Worm (Caenorhabditis elegans) whole organism, L4 larva: ENCODE measurements around the gene F58B3.4.

Experiments
- D1046.2 ChIP-seq: fragments of 200-800 bp; sonication (Bioruptor generic); IDR thresholded peaks from 2 replicates; pipeline ENCODE4 v1.3.6; 2022; ENCODE audit warnings: missing genetic modification characterization, missing compliant biosample characterization
- F26F4.8 ChIP-seq: fragments of 200-800 bp; sonication (Bioruptor generic); conservative IDR thresholded peaks from 2 replicates; pipeline ENCODE4 v1.3.6; 2022; ENCODE audit warnings: missing genetic modification characterization, missing compliant biosample characterization
- F44E2.7 ChIP-seq: fragments of 200-800 bp; sonication (Bioruptor generic); IDR thresholded peaks from 2 replicates; pipeline ENCODE4 v2.1.2; 2022; ENCODE audit warnings: missing genetic modification characterization, missing compliant biosample characterization
- R02D3.7 ChIP-seq: fragments of 150-350 bp; sonication (generic microtip); optimal IDR thresholded peaks from 3 replicates; lab custom pipeline; 2014; ENCODE audit warnings: missing biosample characterization, missing genetic modification characterization
- T20F7.1 ChIP-seq: fragments of 200-800 bp; sonication (Bioruptor generic); optimal IDR thresholded peaks from 2 replicates; lab custom pipeline; 2018; ENCODE audit warnings: mild to moderate bottlenecking, missing genetic modification characterization, missing compliant biosample characterization
- T26A8.4 ChIP-seq: fragments of 200-800 bp; sonication (Bioruptor generic); IDR thresholded peaks from 2 replicates; pipeline ENCODE4 v1.3.6; 2022; ENCODE audit warnings: missing genetic modification characterization, missing compliant biosample characterization
- Y105C5A.15 ChIP-seq: fragments of 200-800 bp; sonication (Bioruptor generic); IDR thresholded peaks from 2 replicates; pipeline ENCODE4 v1.3.6; 2022; ENCODE audit warnings: missing genetic modification characterization, missing compliant biosample characterization
- Y5F2A.4 ChIP-seq: fragments of 200-800 bp; sonication (Bioruptor generic); optimal IDR thresholded peaks from 2 replicates; lab custom pipeline; 2018; ENCODE audit warnings: mild to moderate bottlenecking, missing genetic modification characterization, missing compliant biosample characterization
- Y75B8A.6 ChIP-seq: fragments of 200-800 bp; sonication (Bioruptor generic); IDR thresholded peaks from 2 replicates; pipeline ENCODE4 v1.3.6; 2022; ENCODE audit warnings: missing genetic modification reagents, missing genetic modification characterization, missing compliant biosample characterization
- ZK337.2 ChIP-seq: fragments of 200-800 bp; sonication (Bioruptor generic); IDR thresholded peaks from 2 replicates; pipeline ENCODE4 v1.3.6; 2022; ENCODE audit warnings: missing genetic modification reagents, missing genetic modification characterization, missing compliant biosample characterization
- aly-2 ChIP-seq: sonication (generic microtip); optimal IDR thresholded peaks from 2 replicates; lab custom pipeline; 2018; ENCODE audit warnings: missing biosample characterization, missing genetic modification characterization
- ceh-28 ChIP-seq: fragments of 150-350 bp; optimal IDR thresholded peaks from 2 replicates; lab custom pipeline; 2014; ENCODE audit warnings: missing biosample characterization, missing genetic modification reagents, missing genetic modification characterization
- ceh-32 ChIP-seq: sonication (generic microtip); optimal IDR thresholded peaks from 2 replicates; lab custom pipeline; 2016; ENCODE audit warnings: mild to moderate bottlenecking, missing genetic modification characterization, missing compliant biosample characterization; ENCODE audit not compliant: poor library complexity
- ceh-62 ChIP-seq: sonication (generic microtip); optimal IDR thresholded peaks from 2 replicates; lab custom pipeline; 2017; ENCODE audit warnings: missing biosample characterization, missing genetic modification characterization
- ces-1 ChIP-seq: fragments of 150-350 bp; sonication (generic microtip); optimal IDR thresholded peaks from 4 replicates; lab custom pipeline; 2014; ENCODE audit warnings: missing biosample characterization, missing genetic modification reagents, missing genetic modification characterization
- cey-2 ChIP-seq: sonication (generic microtip); optimal IDR thresholded peaks from 3 replicates; lab custom pipeline; 2017; ENCODE audit warnings: missing genetic modification characterization, mild to moderate bottlenecking, missing compliant biosample characterization, antibody characterized with exemption, borderline replicate concordance; ENCODE audit not compliant: insufficient read depth
- daf-12 ChIP-seq: fragments of 150-350 bp; optimal IDR thresholded peaks from 2 replicates; lab custom pipeline; 2014; ENCODE audit warnings: missing biosample characterization, missing genetic modification reagents, missing genetic modification characterization
- daf-8 ChIP-seq: fragments of 200-800 bp; sonication (Bioruptor generic); IDR thresholded peaks from 2 replicates; pipeline ENCODE4 v1.3.6; 2022; ENCODE audit warnings: missing genetic modification characterization, missing compliant biosample characterization
- dmd-6 ChIP-seq: fragments of 200-800 bp; sonication (Bioruptor generic); IDR thresholded peaks from 2 replicates; pipeline ENCODE4 v1.3.6; 2022; ENCODE audit warnings: missing genetic modification reagents, missing genetic modification characterization, missing compliant biosample characterization
- dpl-1 ChIP-seq: fragments of 150-350 bp; optimal IDR thresholded peaks from 2 replicates; lab custom pipeline; 2014; ENCODE audit warnings: missing biosample characterization, missing genetic modification reagents, missing genetic modification characterization
- duxl-1 ChIP-seq: sonication (generic microtip); optimal IDR thresholded peaks from 2 replicates; lab custom pipeline; 2016; ENCODE audit warnings: mild to moderate bottlenecking, missing genetic modification characterization, moderate library complexity, missing compliant biosample characterization; ENCODE audit not compliant: poor library complexity
- dve-1 ChIP-seq: sonication (generic microtip); optimal IDR thresholded peaks from 2 replicates; lab custom pipeline; 2017; ENCODE audit warnings: antibody characterized with exemption, mild to moderate bottlenecking, missing genetic modification characterization, missing compliant biosample characterization; ENCODE audit not compliant: insufficient read depth
- egl-27 ChIP-seq: sonication (generic microtip); optimal IDR thresholded peaks from 3 replicates; lab custom pipeline; 2017; ENCODE audit warnings: missing biosample characterization, missing genetic modification reagents, missing genetic modification characterization
- egl-43 ChIP-seq: fragments of 200-800 bp; sonication (Bioruptor generic); IDR thresholded peaks from 2 replicates; pipeline ENCODE4 v1.3.6; 2022; ENCODE audit warnings: missing genetic modification reagents, missing genetic modification characterization, missing compliant biosample characterization
- fkh-10 ChIP-seq: fragments of 150-350 bp; optimal IDR thresholded peaks from 2 replicates; lab custom pipeline; 2014; ENCODE audit warnings: missing biosample characterization, missing genetic modification reagents, missing genetic modification characterization
- fos-1 ChIP-seq: fragments of 150-350 bp; optimal IDR thresholded peaks from 2 replicates; lab custom pipeline; 2014; ENCODE audit warnings: missing biosample characterization, missing genetic modification characterization
- hif-1 ChIP-seq, 2 experiments: sonication (generic microtip); optimal IDR thresholded peaks; 2 replicates each; lab custom pipeline; 2016 to 2017; ENCODE audit warnings: missing compliant biosample characterization in 2 of 2, missing genetic modification characterization in 2 of 2, missing genetic modification reagents in 2 of 2, missing genotype in 2 of 2, mild to moderate bottlenecking in 1 of 2
- hlh-11 ChIP-seq: fragments of 200-800 bp; sonication (Bioruptor generic); optimal IDR thresholded peaks from 2 replicates; lab custom pipeline; 2018; ENCODE audit warnings: mild to moderate bottlenecking, missing genetic modification characterization, missing compliant biosample characterization
- hlh-30 ChIP-seq: sonication (generic microtip); optimal IDR thresholded peaks from 2 replicates; lab custom pipeline; 2017; ENCODE audit warnings: antibody characterized with exemption, mild to moderate bottlenecking, missing genetic modification characterization, missing compliant biosample characterization; ENCODE audit not compliant: insufficient read depth
- hmg-1.1 ChIP-seq: fragments of 200-800 bp; sonication (Bioruptor generic); IDR thresholded peaks from 2 replicates; pipeline ENCODE4 v1.3.6; 2022; ENCODE audit warnings: missing genetic modification reagents, missing genetic modification characterization, missing compliant biosample characterization
- lim-7 ChIP-seq: fragments of 200-800 bp; sonication (Bioruptor generic); IDR thresholded peaks from 2 replicates; pipeline ENCODE4 v1.3.6; 2022; ENCODE audit warnings: missing genetic modification characterization, missing compliant biosample characterization
- lin-15B ChIP-seq: fragments of 150-350 bp; sonication (generic microtip); optimal IDR thresholded peaks from 3 replicates; lab custom pipeline; 2014; ENCODE audit warnings: missing biosample characterization, missing genetic modification characterization
- madf-9 ChIP-seq: fragments of 200-800 bp; sonication (Bioruptor generic); conservative IDR thresholded peaks from 2 replicates; pipeline ENCODE4 v1.3.6; 2022; ENCODE audit warnings: missing genetic modification reagents, missing genetic modification characterization, missing compliant biosample characterization
- mdt-29 ChIP-seq: fragments of 200-800 bp; sonication (Bioruptor generic); IDR thresholded peaks from 2 replicates; pipeline ENCODE4 v1.3.6; 2022; ENCODE audit warnings: missing genetic modification reagents, missing genetic modification characterization, missing compliant biosample characterization
- nhr-11 ChIP-seq: fragments of 150-350 bp; optimal IDR thresholded peaks from 2 replicates; lab custom pipeline; 2014; ENCODE audit warnings: missing biosample characterization, missing genetic modification characterization
- nhr-6 ChIP-seq: fragments of 150-350 bp; optimal IDR thresholded peaks from 2 replicates; lab custom pipeline; 2014; ENCODE audit warnings: missing biosample characterization, missing genetic modification characterization
- nhr-76 ChIP-seq: fragments of 150-350 bp; optimal IDR thresholded peaks from 2 replicates; lab custom pipeline; 2014; ENCODE audit warnings: missing biosample characterization, missing genetic modification characterization
- php-3 ChIP-seq: fragments of 200-800 bp; sonication (Bioruptor generic); IDR thresholded peaks from 2 replicates; pipeline ENCODE4 v1.3.6; 2022; ENCODE audit warnings: missing genetic modification reagents, missing genetic modification characterization, missing compliant biosample characterization
- snpc-1.2 ChIP-seq: fragments of 200-800 bp; sonication (Bioruptor generic); IDR thresholded peaks from 2 replicates; pipeline ENCODE4 v1.3.6; 2022; ENCODE audit warnings: missing genetic modification reagents, missing genetic modification characterization, missing compliant biosample characterization
- spr-1 ChIP-seq: sonication (generic microtip); optimal IDR thresholded peaks from 2 replicates; lab custom pipeline; 2016; ENCODE audit warnings: mild to moderate bottlenecking, missing genetic modification characterization, missing compliant biosample characterization
- tag-97 ChIP-seq: fragments of 200-800 bp; sonication (Bioruptor generic); IDR thresholded peaks from 2 replicates; pipeline ENCODE4 v1.3.6; 2022; ENCODE audit warnings: missing genetic modification characterization, missing compliant biosample characterization
- unc-62 ChIP-seq, 3 experiments: fragments of 150-350 bp in 1 of 3; sonication (generic microtip); optimal IDR thresholded peaks in 2 of 3; peaks in 1 of 3; 1 replicate in 1 of 3; 2 replicates in 2 of 3; lab custom pipeline; 2014 to 2017; ENCODE audit warnings: missing biosample characterization in 3 of 3, missing genetic modification characterization in 3 of 3, missing genetic modification reagents in 3 of 3, missing genotype in 1 of 3
- vab-7 ChIP-seq: fragments of 200-800 bp; sonication (Bioruptor generic); IDR thresholded peaks from 2 replicates; pipeline ENCODE4 v1.3.6; 2022; ENCODE audit warnings: missing genetic modification reagents, missing genetic modification characterization, missing compliant biosample characterization
- zfp-3 ChIP-seq: fragments of 200-800 bp; sonication (Bioruptor generic); conservative IDR thresholded peaks from 2 replicates; pipeline ENCODE4 v1.3.6; 2022; ENCODE audit warnings: missing genetic modification reagents, missing genetic modification characterization, missing compliant biosample characterization
- zip-11 ChIP-seq: fragments of 200-800 bp; sonication (Bioruptor generic); IDR thresholded peaks from 2 replicates; pipeline ENCODE4 v1.3.6; 2022; ENCODE audit warnings: missing genetic modification characterization, missing compliant biosample characterization
- zip-2 ChIP-seq: fragments of 150-350 bp; optimal IDR thresholded peaks from 2 replicates; lab custom pipeline; 2014; ENCODE audit warnings: missing biosample characterization, missing genetic modification characterization
- ztf-11 ChIP-seq: fragments of 150-350 bp; optimal IDR thresholded peaks from 2 replicates; lab custom pipeline; 2014; ENCODE audit warnings: missing biosample characterization, missing genetic modification characterization

F58B3.4 gene

DNA sequence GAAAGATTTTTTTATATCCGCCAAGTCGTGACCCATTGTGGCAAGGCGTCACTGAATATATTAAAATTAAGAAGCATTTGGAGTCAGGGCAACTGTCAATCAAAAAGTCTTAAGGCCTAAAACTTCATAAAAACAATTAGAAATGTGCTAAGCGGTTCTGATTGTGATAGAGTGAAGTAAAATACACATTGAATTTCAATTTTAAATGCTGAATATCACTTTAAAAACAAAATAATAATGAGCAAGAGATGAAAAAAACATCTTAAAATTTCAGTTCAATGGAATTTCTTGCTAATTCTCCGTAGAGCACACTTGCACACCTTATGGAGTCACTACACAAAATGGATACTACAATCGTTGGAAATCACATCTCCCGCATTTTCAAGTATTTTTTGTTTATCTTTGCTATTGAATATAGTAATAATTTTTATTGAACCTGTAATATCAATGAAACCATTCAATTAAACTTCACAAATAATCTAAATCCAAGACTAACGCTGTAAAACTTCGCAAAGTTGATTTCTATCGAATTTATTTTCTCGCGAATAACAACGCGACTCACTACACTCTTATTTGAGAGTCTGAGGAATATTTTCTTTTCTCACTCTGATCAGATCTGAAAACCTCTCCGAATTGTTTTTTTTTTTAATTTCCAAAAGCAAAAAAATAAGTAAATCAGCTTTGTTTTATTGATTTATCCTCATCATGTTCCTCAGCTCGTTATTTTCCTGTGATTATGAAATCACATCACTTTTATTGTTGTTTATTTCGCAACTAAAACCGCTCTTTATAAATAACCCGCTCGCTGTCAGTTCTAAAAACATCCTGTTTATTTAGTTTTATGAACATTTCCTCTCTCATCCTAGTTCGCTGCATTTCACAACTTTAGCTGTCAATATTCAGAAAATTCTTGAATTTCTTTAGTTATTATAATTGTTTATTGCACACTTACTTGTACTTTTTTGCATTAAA lies 4.1 kb upstream of the F58B3.4 start, which contains the start of gene mars-1:
TSS of gene mars-1 (minus strand) at position 51 of the 972 bp plus-strand sequence.
- TF ChIP-seq mdt-29 (GFP tag; lab: Robert Waterston, UW) (no peak), fos-1 (tag; lab: Kevin White, UChicago) (no peak), R02D3.7 (no peak), hlh-30 (tag; lab: Kevin White, UChicago) (peak; percentile 64), nhr-76 (tag; lab: Kevin White, UChicago) (no peak), zfp-3 (GFP tag; lab: Robert Waterston, UW) (no peak), spr-1 (no peak), F26F4.8 (GFP tag; lab: Robert Waterston, UW) (no peak), php-3 (GFP tag; lab: Robert Waterston, UW) (no peak), duxl-1 (tag; lab: Kevin White, UChicago) (no peak), D1046.2 (GFP tag; lab: Robert Waterston, UW) (no peak), lim-7 (GFP tag; lab: Robert Waterston, UW) (no peak), vab-7 (GFP tag; lab: Robert Waterston, UW) (no peak), egl-27 (no peak), hmg-1.1 (GFP tag; lab: Robert Waterston, UW) (0 out of 2 replicates have a peak, but pooled peaks have one; percentile 14), ces-1 (no peak), egl-43 (GFP tag; lab: Robert Waterston, UW) (no peak), unc-62 (GFP tag; optimal IDR thresholded peaks at IDR 0.05 in 1 of 2; lab: Kevin White, UChicago) (peak in 1 of 2 experiments; percentile 51), unc-62 (tag; optimal IDR thresholded peaks at IDR 0.05; lab: Kevin White, UChicago) (no peak), cey-2 (tag; lab: Kevin White, UChicago) (no peak), snpc-1.2 (GFP tag; lab: Robert Waterston, UW) (no peak), madf-9 (no peak), T20F7.1 (GFP tag; lab: Kevin White, UChicago) (peak; percentile 81), zip-2 (tag; lab: Kevin White, UChicago) (no peak), Y75B8A.6 (GFP tag; lab: Robert Waterston, UW) (no peak), aly-2 (tag; lab: Kevin White, UChicago) (no peak), dve-1 (tag; lab: Kevin White, UChicago) (peak; percentile 45), nhr-11 (tag; lab: Kevin White, UChicago) (peak; percentile 66), dmd-6 (GFP tag; lab: Robert Waterston, UW) (0 out of 2 replicates have a peak, but pooled peaks have one; percentile 20), ceh-32 (tag; lab: Kevin White, UChicago) (no peak), T26A8.4 (no peak), ztf-11 (tag; lab: Kevin White, UChicago) (no peak), ZK337.2 (GFP tag; lab: Robert Waterston, UW) (no peak), tag-97 (GFP tag; lab: Robert Waterston, UW) (no peak), lin-15B (tag; lab: Kevin White, UChicago) (no peak), ceh-62 (tag; lab: Kevin White, UChicago) (no peak), Y5F2A.4 (GFP tag; lab: Kevin White, UChicago) (no peak), fkh-10 (GFP tag; lab: Kevin White, UChicago) (no peak), nhr-6 (tag; lab: Kevin White, UChicago) (no peak), hif-1 (tag; optimal IDR thresholded peaks at IDR 0.05; lab: Kevin White, UChicago) (peak in 1 of 2 experiments; percentile 74), dpl-1 (GFP tag; lab: Kevin White, UChicago) (peak; percentile 62), hlh-11 (tag; lab: Kevin White, UChicago) (peak; percentile 64), F44E2.7 (no peak), daf-12 (tag; lab: Kevin White, UChicago) (no peak), ceh-28 (no peak), Y105C5A.15 (no peak), zip-11 (GFP tag; lab: Robert Waterston, UW) (no peak), daf-8 (GFP tag; lab: Robert Waterston, UW) (no peak)
